Worm (Caenorhabditis elegans) whole organism, L2 larva: ENCODE results near the gene copz-1.

Experiments used
- ceh-16 ChIP-seq: fragments of 150-350 bp; optimal IDR thresholded peaks from 2 replicates; lab custom pipeline; 2014; ENCODE audit warnings: missing biosample characterization, missing genetic modification characterization
- dmd-4 ChIP-seq: sonication (generic microtip); optimal IDR thresholded peaks from 2 replicates; lab custom pipeline; 2017; ENCODE audit warnings: missing biosample characterization, missing genetic modification characterization
- egl-27 ChIP-seq: sonication (generic microtip); optimal IDR thresholded peaks from 3 replicates; lab custom pipeline; 2017; ENCODE audit warnings: missing biosample characterization, missing genetic modification reagents, missing genetic modification characterization
- elt-3 ChIP-seq: sonication (generic microtip); optimal IDR thresholded peaks from 2 replicates; lab custom pipeline; 2017; ENCODE audit warnings: missing biosample characterization, missing genetic modification characterization
- lin-13 ChIP-seq: fragments of 150-350 bp; optimal IDR thresholded peaks from 2 replicates; lab custom pipeline; 2014; ENCODE audit warnings: missing biosample characterization, missing genetic modification reagents, missing genetic modification characterization
- nhr-23 ChIP-seq: fragments of 150-350 bp; optimal IDR thresholded peaks from 2 replicates; lab custom pipeline; 2014; ENCODE audit warnings: missing biosample characterization, missing genetic modification reagents, missing genetic modification characterization
- unc-62 ChIP-seq: fragments of 150-350 bp; optimal IDR thresholded peaks from 2 replicates; lab custom pipeline; 2014; ENCODE audit warnings: missing biosample characterization, missing genetic modification reagents, missing genetic modification characterization
- zag-1 ChIP-seq: fragments of 150-350 bp; optimal IDR thresholded peaks from 2 replicates; lab custom pipeline; 2014; ENCODE audit warnings: missing biosample characterization, missing genetic modification characterization
- ztf-11 ChIP-seq: sonication (generic microtip); optimal IDR thresholded peaks from 2 replicates; lab custom pipeline; 2017; ENCODE audit warnings: missing biosample characterization, missing genetic modification characterization

- TF ChIP-seq zag-1 (no peak), nhr-23 (tag; lab: Kevin White, UChicago) (no peak), ceh-16 (no peak), egl-27 (tag; lab: Kevin White, UChicago) (no peak), unc-62 (no peak), dmd-4 (tag; lab: Kevin White, UChicago) (no peak), lin-13 (GFP tag; lab: Kevin White, UChicago) (no peak), ztf-11 (tag; lab: Kevin White, UChicago) (no peak), elt-3 (tag; lab: Kevin White, UChicago) (no peak)
These were observed 37.5 kb downstream of the copz-1 start, which contains the start of gene sra-11 for ce11 chrII:10910219-10910618.
